Worm (Caenorhabditis elegans): ENCODE measurements around the gene ZC13.10.

- TF ChIP-seq ceh-36 (tag; optimal IDR thresholded peaks at IDR 0.05) (no peak), ama-1 (optimal IDR thresholded peaks at IDR 0.05) (no peak), hmbx-1 (tag; optimal IDR thresholded peaks at IDR 0.05) (no peak), tbx-37 (GFP tag; conservative IDR thresholded peaks at IDR 0.05) (no peak), scrt-1 (GFP tag; IDR thresholded peaks at IDR 0.05) (no peak), hmg-4 (GFP tag; optimal IDR thresholded peaks at IDR 0.05) (no peak), tbx-11 (GFP tag; IDR thresholded peaks at IDR 0.05) (no peak), flt-1 (GFP tag; IDR thresholded peaks at IDR 0.05) (no peak), ceh-13 (GFP tag; optimal IDR thresholded peaks at IDR 0.05) (no peak), aly-1 (tag; optimal IDR thresholded peaks at IDR 0.05) (no peak)
These were observed 46.4 kb upstream of the ZC13.10 start, which contains the start of gene sms-2 for ce11 chrX:948783-949182.
